Worm (Caenorhabditis elegans) whole organism, L4 larva: ENCODE measurements around the gene mdt-28.

Source experiments
- D1046.2 ChIP-seq: fragments of 200-800 bp; sonication (Bioruptor generic); IDR thresholded peaks from 2 replicates; pipeline ENCODE4 v1.3.6; 2022; ENCODE audit warnings: missing genetic modification characterization, missing compliant biosample characterization
- F10B5.3 ChIP-seq: sonication (generic microtip); optimal IDR thresholded peaks from 2 replicates; lab custom pipeline; 2016; ENCODE audit warnings: mild to moderate bottlenecking, missing genetic modification characterization, missing compliant biosample characterization
- F37D6.2 ChIP-seq: sonication (generic microtip); optimal IDR thresholded peaks from 2 replicates; lab custom pipeline; 2016; ENCODE audit warnings: mild to moderate bottlenecking, missing genetic modification characterization, missing compliant biosample characterization
- R02D3.7 ChIP-seq: fragments of 150-350 bp; sonication (generic microtip); optimal IDR thresholded peaks from 3 replicates; lab custom pipeline; 2014; ENCODE audit warnings: missing biosample characterization, missing genetic modification characterization
- T20F7.1 ChIP-seq: fragments of 200-800 bp; sonication (Bioruptor generic); optimal IDR thresholded peaks from 2 replicates; lab custom pipeline; 2018; ENCODE audit warnings: mild to moderate bottlenecking, missing genetic modification characterization, missing compliant biosample characterization
- Y48G9A.11 ChIP-seq: fragments of 200-800 bp; sonication (Bioruptor generic); IDR thresholded peaks from 2 replicates; pipeline ENCODE4 v1.3.6; 2022; ENCODE audit warnings: missing genetic modification reagents, missing genetic modification characterization, missing compliant biosample characterization
- ama-1 ChIP-seq: fragments of 150-350 bp; optimal IDR thresholded peaks from 2 replicates; lab custom pipeline; 2014; ENCODE audit warnings: inconsistent platforms, mixed read lengths
- arid-1 ChIP-seq: fragments of 200-800 bp; sonication (Bioruptor generic); conservative IDR thresholded peaks from 2 replicates; pipeline ENCODE4 v1.3.6; 2022; ENCODE audit warnings: missing genetic modification reagents, missing genetic modification characterization, missing compliant biosample characterization
- ceh-20 ChIP-seq: fragments of 200-800 bp; sonication (Bioruptor generic); IDR thresholded peaks from 2 replicates; pipeline ENCODE4 v1.3.6; 2022; ENCODE audit warnings: missing genetic modification reagents, missing genetic modification characterization, missing compliant biosample characterization
- ceh-44 ChIP-seq: fragments of 200-800 bp; sonication (Bioruptor generic); IDR thresholded peaks from 2 replicates; pipeline ENCODE4 v1.3.6; 2022; ENCODE audit warnings: missing genetic modification reagents, missing genetic modification characterization, missing compliant biosample characterization
- ctbp-1 ChIP-seq: fragments of 200-800 bp; sonication (Bioruptor generic); IDR thresholded peaks from 2 replicates; pipeline ENCODE4 v1.3.6; 2022; ENCODE audit warnings: missing genetic modification reagents, missing genetic modification characterization, missing compliant biosample characterization
- daf-19 ChIP-seq: fragments of 200-800 bp; sonication (Bioruptor generic); conservative IDR thresholded peaks from 2 replicates; pipeline ENCODE4 v1.3.6; 2022; ENCODE audit warnings: missing genetic modification characterization, missing compliant biosample characterization
- dmd-6 ChIP-seq: fragments of 200-800 bp; sonication (Bioruptor generic); IDR thresholded peaks from 2 replicates; pipeline ENCODE4 v1.3.6; 2022; ENCODE audit warnings: missing genetic modification reagents, missing genetic modification characterization, missing compliant biosample characterization
- dmd-9 ChIP-seq: fragments of 200-800 bp; sonication (Bioruptor generic); IDR thresholded peaks from 2 replicates; pipeline ENCODE4 v1.3.6; 2022; ENCODE audit warnings: missing genetic modification reagents, missing genetic modification characterization, missing compliant biosample characterization
- dpl-1 ChIP-seq: fragments of 150-350 bp; optimal IDR thresholded peaks from 2 replicates; lab custom pipeline; 2014; ENCODE audit warnings: missing biosample characterization, missing genetic modification reagents, missing genetic modification characterization
- hlh-30 ChIP-seq: sonication (generic microtip); optimal IDR thresholded peaks from 2 replicates; lab custom pipeline; 2017; ENCODE audit warnings: antibody characterized with exemption, mild to moderate bottlenecking, missing genetic modification characterization, missing compliant biosample characterization; ENCODE audit not compliant: insufficient read depth
- lin-13 ChIP-seq: fragments of 150-350 bp; optimal IDR thresholded peaks from 2 replicates; lab custom pipeline; 2014; ENCODE audit warnings: missing biosample characterization, missing genetic modification reagents, missing genetic modification characterization
- lin-38 ChIP-seq: fragments of 200-800 bp; sonication (Bioruptor generic); IDR thresholded peaks from 2 replicates; pipeline ENCODE4 v1.3.6; 2022; ENCODE audit warnings: missing genetic modification reagents, missing genetic modification characterization, missing compliant biosample characterization
- lin-39 ChIP-seq: fragments of 150-350 bp; optimal IDR thresholded peaks from 2 replicates; lab custom pipeline; 2014; ENCODE audit warnings: missing biosample characterization, missing genetic modification reagents, missing genetic modification characterization
- lsy-2 ChIP-seq, 2 experiments: fragments of 150-350 bp in 1 of 2; sonication (generic microtip) in 1 of 2; optimal IDR thresholded peaks; 2 replicates each; lab custom pipeline; 2014 to 2017; ENCODE audit warnings: missing biosample characterization in 2 of 2, missing genetic modification characterization in 2 of 2
- madf-5 ChIP-seq, 2 experiments: fragments of 200-800 bp; sonication (Bioruptor generic); IDR thresholded peaks; 2 replicates each; pipeline ENCODE4 v1.3.6; 2022; ENCODE audit warnings: missing compliant biosample characterization in 2 of 2, missing genetic modification characterization in 2 of 2
- mdl-1 ChIP-seq, 2 experiments: fragments of 150-350 bp in 1 of 2; sonication (generic microtip) in 1 of 2; optimal IDR thresholded peaks; 2 replicates each; lab custom pipeline; 2014 to 2017; ENCODE audit warnings: missing biosample characterization in 2 of 2, missing genetic modification characterization in 2 of 2
- mdt-29 ChIP-seq: fragments of 200-800 bp; sonication (Bioruptor generic); IDR thresholded peaks from 2 replicates; pipeline ENCODE4 v1.3.6; 2022; ENCODE audit warnings: missing genetic modification reagents, missing genetic modification characterization, missing compliant biosample characterization
- mes-2 ChIP-seq: sonication (generic microtip); optimal IDR thresholded peaks from 2 replicates; lab custom pipeline; 2016; ENCODE audit warnings: missing genotype, mild to moderate bottlenecking, missing genetic modification characterization, missing compliant biosample characterization; ENCODE audit not compliant: poor library complexity, severe bottlenecking
- mxl-2 ChIP-seq: fragments of 200-800 bp; sonication (Bioruptor generic); conservative IDR thresholded peaks from 2 replicates; pipeline ENCODE4 v1.3.6; 2022; ENCODE audit warnings: missing genetic modification reagents, missing genetic modification characterization, missing compliant biosample characterization
- nhr-10 ChIP-seq: fragments of 150-350 bp; optimal IDR thresholded peaks from 2 replicates; lab custom pipeline; 2014; ENCODE audit warnings: missing biosample characterization, missing genetic modification characterization
- nhr-48 ChIP-seq: sonication (generic microtip); optimal IDR thresholded peaks from 2 replicates; lab custom pipeline; 2016; ENCODE audit warnings: mild to moderate bottlenecking, missing genetic modification characterization, missing compliant biosample characterization
- nhr-6 ChIP-seq: fragments of 150-350 bp; optimal IDR thresholded peaks from 2 replicates; lab custom pipeline; 2014; ENCODE audit warnings: missing biosample characterization, missing genetic modification characterization
- rbr-2 ChIP-seq: sonication (generic microtip); optimal IDR thresholded peaks from 2 replicates; lab custom pipeline; 2016; ENCODE audit warnings: missing genotype, missing genetic modification characterization, missing compliant biosample characterization
- skn-1 ChIP-seq: fragments of 150-350 bp; optimal IDR thresholded peaks from 2 replicates; lab custom pipeline; 2014; ENCODE audit warnings: missing biosample characterization, missing genetic modification characterization
- spr-3 ChIP-seq: fragments of 200-800 bp; sonication (Bioruptor generic); optimal IDR thresholded peaks from 2 replicates; lab custom pipeline; 2018; ENCODE audit warnings: mild to moderate bottlenecking, missing genetic modification characterization, missing compliant biosample characterization
- tra-1 ChIP-seq: fragments of 200-800 bp; sonication (Bioruptor generic); IDR thresholded peaks from 2 replicates; pipeline ENCODE4 v1.3.6; 2022; ENCODE audit warnings: missing genetic modification reagents, missing genetic modification characterization, missing compliant biosample characterization
- unc-39 ChIP-seq: sonication (generic microtip); optimal IDR thresholded peaks from 2 replicates; lab custom pipeline; 2017; ENCODE audit warnings: missing biosample characterization, missing genetic modification characterization
- unc-62 ChIP-seq, 3 experiments: fragments of 150-350 bp in 1 of 3; sonication (generic microtip); optimal IDR thresholded peaks in 2 of 3; peaks in 1 of 3; 1 replicate in 1 of 3; 2 replicates in 2 of 3; lab custom pipeline; 2014 to 2017; ENCODE audit warnings: missing biosample characterization in 3 of 3, missing genetic modification characterization in 3 of 3, missing genetic modification reagents in 3 of 3, missing genotype in 1 of 3
- vab-7 ChIP-seq: fragments of 200-800 bp; sonication (Bioruptor generic); IDR thresholded peaks from 2 replicates; pipeline ENCODE4 v1.3.6; 2022; ENCODE audit warnings: missing genetic modification reagents, missing genetic modification characterization, missing compliant biosample characterization
- zfp-2 ChIP-seq: sonication (generic microtip); optimal IDR thresholded peaks from 2 replicates; lab custom pipeline; 2016; ENCODE audit warnings: mild to moderate bottlenecking, missing genetic modification characterization, missing compliant biosample characterization

The mdt-28 gene

ce11 chrV:15590183-15590667 is 15.0 kb upstream of the mdt-28 start, which contains the start of gene F28F8.7 (continued):
- TF ChIP-seq tra-1 (GFP tag; lab: Robert Waterston, UW) (peak; percentile 50; the same call in 1 of the 2 replicates), lin-38 (GFP tag; lab: Robert Waterston, UW) (peak; percentile 92), dpl-1 (peak; percentile 57), mes-2 (tag; lab: Kevin White, UChicago) (peak; percentile 89), hlh-30 (peak; percentile 26), D1046.2 (GFP tag; lab: Robert Waterston, UW) (peak; percentile 93), nhr-48 (peak; percentile 47), F37D6.2 (tag; lab: Kevin White, UChicago) (peak; percentile 96), ceh-44 (peak; percentile 61; the same call in 1 of the 2 replicates), mdl-1 (tag; optimal IDR thresholded peaks at IDR 0.05; lab: Kevin White, UChicago) (peak in 1 of 2 experiments; percentile 16), zfp-2 (peak; percentile 63), spr-3 (GFP tag; lab: Kevin White, UChicago) (peak; percentile 25), madf-5 (GFP tag; IDR thresholded peaks at IDR 0.05; lab: Robert Waterston, UW) (0 out of 4 replicates have a peak, but pooled peaks of 1 of the 2 experiments have one; percentile 42), lsy-2 (tag; optimal IDR thresholded peaks at IDR 0.05; lab: Kevin White, UChicago) (peak; percentile 85 to 95)

ce11 chrV:15585744-15586143 is 10.5 kb upstream of the mdt-28 start:
- TF ChIP-seq mes-2 (tag; lab: Kevin White, UChicago): peak; percentile 77

ce11 chrV:15578386-15578785 is 3.2 kb upstream of the mdt-28 start, which contains the start of gene F28F8.9:
TSS of gene F28F8.9 (minus strand) at chrV:15578673.
- no peak for TF ChIP-seq unc-39 (tag; lab: Kevin White, UChicago)
- TF ChIP-seq nhr-10: no peak
- peak; percentile 70 for TF ChIP-seq mes-2 (tag; lab: Kevin White, UChicago)
- no peak for TF ChIP-seq daf-19
- no peak for TF ChIP-seq mxl-2 (GFP tag; lab: Robert Waterston, UW)
- no peak for TF ChIP-seq arid-1 (GFP tag; lab: Robert Waterston, UW)
- no peak for TF ChIP-seq dmd-6 (GFP tag; lab: Robert Waterston, UW)
- peak in 1 of 2 experiments; percentile 77 for TF ChIP-seq unc-62 (GFP tag; optimal IDR thresholded peaks at IDR 0.05 in 1 of 2; lab: Kevin White, UChicago)
- no peak for TF ChIP-seq unc-62 (tag; optimal IDR thresholded peaks at IDR 0.05; lab: Kevin White, UChicago)
- TF ChIP-seq ceh-20 (GFP tag; lab: Robert Waterston, UW): no peak
- TF ChIP-seq dpl-1: peak; percentile 89
- no peak for TF ChIP-seq Y48G9A.11 (GFP tag; lab: Robert Waterston, UW)
- TF ChIP-seq F10B5.3 (tag; lab: Kevin White, UChicago): no peak
- TF ChIP-seq rbr-2 (tag; lab: Kevin White, UChicago): no peak
- TF ChIP-seq lin-13: no peak
- TF ChIP-seq hlh-30: peak; percentile 30
- peak; percentile 21 for TF ChIP-seq nhr-6 (tag; lab: Kevin White, UChicago)
- peak; percentile 95 for TF ChIP-seq T20F7.1 (GFP tag; lab: Kevin White, UChicago)
- TF ChIP-seq lin-39 (tag; lab: Kevin White, UChicago): no peak
- no peak for TF ChIP-seq vab-7 (GFP tag; lab: Robert Waterston, UW)
- TF ChIP-seq zfp-2: no peak
- no peak for TF ChIP-seq mdt-29 (GFP tag; lab: Robert Waterston, UW)
- TF ChIP-seq lin-38 (GFP tag; lab: Robert Waterston, UW): peak; percentile 11; the same call in 1 of the 2 replicates
- TF ChIP-seq ctbp-1 (GFP tag; lab: Robert Waterston, UW): no peak
- TF ChIP-seq ama-1: no peak
- TF ChIP-seq lsy-2 (tag; optimal IDR thresholded peaks at IDR 0.05; lab: Kevin White, UChicago): peak in 1 of 2 experiments; percentile 76
- no peak for TF ChIP-seq skn-1 (tag; lab: Kevin White, UChicago)
- no peak for TF ChIP-seq dmd-9 (GFP tag; lab: Robert Waterston, UW)
- peak; percentile 54 for TF ChIP-seq R02D3.7
